Worm (Caenorhabditis elegans): Measurements from ENCODE around the gene ent-4.

ent-4 gene

DNA sequence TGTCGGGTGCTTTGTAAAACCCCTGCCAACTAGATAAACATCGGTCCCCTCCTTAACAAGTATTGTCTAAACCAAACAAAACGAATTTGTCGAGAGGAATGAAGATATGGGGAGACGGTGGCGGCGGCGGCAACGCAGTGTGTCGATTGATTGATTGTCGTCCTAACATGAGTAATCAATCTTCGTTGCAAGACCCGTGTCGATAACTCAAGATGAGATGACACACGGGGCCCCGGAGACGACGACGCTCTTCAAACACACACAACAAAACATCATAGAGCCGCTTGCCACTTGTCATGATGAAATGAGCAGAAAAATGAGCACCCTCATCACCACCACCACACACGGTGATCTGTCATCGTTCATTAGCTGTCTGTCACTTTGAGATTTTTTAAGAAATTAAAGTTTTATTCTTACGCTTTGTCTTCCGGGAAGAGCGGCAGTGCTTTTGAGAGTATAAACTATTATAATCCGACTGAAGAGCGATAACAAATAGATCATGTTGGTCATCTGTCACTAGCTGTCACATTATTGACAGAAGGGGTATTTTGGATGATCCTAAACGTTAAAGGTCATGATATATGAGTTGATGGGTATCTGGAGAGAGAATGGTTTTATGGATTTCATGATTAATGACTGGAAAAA is 30.9 kb upstream of the ent-4 start:
- no peak for TF ChIP-seq pros-1 (tag; optimal IDR thresholded peaks at IDR 0.05)
- TF ChIP-seq rnt-1 (tag; optimal IDR thresholded peaks at IDR 0.05): peak; percentile 79
- TF ChIP-seq unc-3 (GFP tag; conservative IDR thresholded peaks at IDR 0.05): no peak
- TF ChIP-seq unc-3 (tag; optimal IDR thresholded peaks at IDR 0.05): peak; percentile 2
- no peak for TF ChIP-seq nfya-1 (tag; optimal IDR thresholded peaks at IDR 0.05)
- TF ChIP-seq ceh-18 (tag; optimal IDR thresholded peaks at IDR 0.05): peak; percentile 61
- no peak for TF ChIP-seq madf-2 (tag; optimal IDR thresholded peaks at IDR 0.05)
- no peak for TF ChIP-seq nhr-11 (tag; optimal IDR thresholded peaks at IDR 0.05)
- TF ChIP-seq hlh-13 (GFP tag; optimal IDR thresholded peaks at IDR 0.05): no peak
- no peak for TF ChIP-seq hlh-30 (tag; optimal IDR thresholded peaks at IDR 0.05; ENCODE audit: insufficient read depth)
- peak; percentile 28 for TF ChIP-seq tbx-2 (tag; optimal IDR thresholded peaks at IDR 0.05)
- no peak for TF ChIP-seq fkh-10 (GFP tag; optimal IDR thresholded peaks at IDR 0.05)
- TF ChIP-seq pat-9 (tag; optimal IDR thresholded peaks at IDR 0.05): peak; percentile 26
- no peak for TF ChIP-seq che-1 (tag; optimal IDR thresholded peaks at IDR 0.05)
- no peak for TF ChIP-seq pag-3 (tag; optimal IDR thresholded peaks at IDR 0.05; ENCODE audit: borderline replicate concordance)
- peak; percentile 100 for TF ChIP-seq unc-55 (GFP tag; optimal IDR thresholded peaks at IDR 0.05)

DNA sequence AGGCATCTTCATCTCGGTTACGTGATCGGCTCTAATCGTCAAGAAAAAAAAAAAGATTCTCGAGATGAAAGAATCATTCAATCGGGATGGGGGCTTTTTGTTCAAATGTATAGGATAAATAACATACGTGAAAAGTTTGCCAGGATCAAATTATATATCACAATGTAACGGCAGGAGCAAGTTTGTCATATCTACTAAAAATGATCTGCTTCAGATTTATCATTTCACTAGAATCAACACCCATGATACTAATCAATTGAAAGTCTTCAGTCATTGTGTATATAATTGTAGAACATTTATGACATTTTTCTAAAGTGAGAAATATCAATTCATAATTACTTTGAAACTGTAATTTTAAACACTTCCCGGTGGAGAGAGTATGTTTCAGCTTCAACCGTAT is 29.8 kb upstream of the ent-4 start:
- TF ChIP-seq odd-2 (tag; optimal IDR thresholded peaks at IDR 0.05): no peak
- no peak for TF ChIP-seq lim-6 (tag; optimal IDR thresholded peaks at IDR 0.05)
- TF ChIP-seq dve-1 (tag; optimal IDR thresholded peaks at IDR 0.05): no peak
- TF ChIP-seq fkh-10 (GFP tag; optimal IDR thresholded peaks at IDR 0.05): no peak
- no peak for TF ChIP-seq unc-55 (GFP tag; optimal IDR thresholded peaks at IDR 0.05)

ce11 chrIV:13698603-13699002 is 28.1 kb upstream of the ent-4 start, which contains the start of gene T23G4.127:
TSS of gene T23G4.127 (minus strand) at chrIV:13698703.
- TF ChIP-seq ceh-18 (tag; optimal IDR thresholded peaks at IDR 0.05) (no peak), dve-1 (tag; optimal IDR thresholded peaks at IDR 0.05) (no peak), hlh-15 (tag; optimal IDR thresholded peaks at IDR 0.05) (no peak), unc-3 (GFP tag; conservative IDR thresholded peaks at IDR 0.05) (no peak), unc-3 (tag; optimal IDR thresholded peaks at IDR 0.05) (no peak), sdc-2 (tag; optimal IDR thresholded peaks at IDR 0.05) (no peak), hlh-30 (tag; optimal IDR thresholded peaks at IDR 0.05; ENCODE audit: insufficient read depth) (no peak)

- no peak for TF ChIP-seq ceh-9 (tag; optimal IDR thresholded peaks at IDR 0.05)
- no peak for TF ChIP-seq Y22D7AL.16 (tag; optimal IDR thresholded peaks at IDR 0.05)
- peak; percentile 62 for TF ChIP-seq rnt-1 (tag; optimal IDR thresholded peaks at IDR 0.05)
- TF ChIP-seq unc-55 (GFP tag; optimal IDR thresholded peaks at IDR 0.05): peak; percentile 93
- no peak for TF ChIP-seq ahr-1 (tag; optimal IDR thresholded peaks at IDR 0.05)
- TF ChIP-seq ceh-45 (GFP tag; IDR thresholded peaks at IDR 0.05): no peak
- no peak for TF ChIP-seq elt-2 (tag; optimal IDR thresholded peaks at IDR 0.05)
- TF ChIP-seq ceh-18 (tag; optimal IDR thresholded peaks at IDR 0.05): peak; percentile 36
- peak; percentile 11 for TF ChIP-seq hlh-8 (tag; optimal IDR thresholded peaks at IDR 0.05)
- TF ChIP-seq ceh-2 (tag; optimal IDR thresholded peaks at IDR 0.05): no peak
Observed at ce11 chrIV:13699384-13699788, 27.3 kb upstream of the ent-4 start.

ce11 chrIV:13700847-13701246 is 25.9 kb upstream of the ent-4 start:
- no peak for TF ChIP-seq dmd-4 (tag; optimal IDR thresholded peaks at IDR 0.05; ENCODE audit: borderline replicate concordance)
- no peak for TF ChIP-seq sdc-2 (tag; optimal IDR thresholded peaks at IDR 0.05)
- TF ChIP-seq fax-1 (tag; optimal IDR thresholded peaks at IDR 0.05): no peak
- no peak for TF ChIP-seq ceh-45 (GFP tag; IDR thresholded peaks at IDR 0.05)
- TF ChIP-seq ceh-31 (tag; optimal IDR thresholded peaks at IDR 0.05): no peak
- no peak for TF ChIP-seq elt-4 (tag; optimal IDR thresholded peaks at IDR 0.05)
- TF ChIP-seq fkh-6 (tag; optimal IDR thresholded peaks at IDR 0.05): no peak
- TF ChIP-seq nfya-1 (tag; optimal IDR thresholded peaks at IDR 0.05): no peak
- TF ChIP-seq syd-9 (tag; optimal IDR thresholded peaks at IDR 0.05): no peak
- TF ChIP-seq hlh-8 (tag; optimal IDR thresholded peaks at IDR 0.05): no peak
- TF ChIP-seq ztf-16 (tag; optimal IDR thresholded peaks at IDR 0.05): no peak
- TF ChIP-seq rnt-1 (tag; optimal IDR thresholded peaks at IDR 0.05): no peak
- no peak for TF ChIP-seq hlh-13 (GFP tag; optimal IDR thresholded peaks at IDR 0.05)
- TF ChIP-seq ttx-3 (tag; optimal IDR thresholded peaks at IDR 0.05): no peak
- no peak for TF ChIP-seq K02D7.2 (tag; optimal IDR thresholded peaks at IDR 0.05)
- no peak for TF ChIP-seq C38D4.7 (GFP tag; optimal IDR thresholded peaks at IDR 0.05)
- TF ChIP-seq eyg-1 (tag; optimal IDR thresholded peaks at IDR 0.05): no peak
- no peak for TF ChIP-seq odd-2 (tag; optimal IDR thresholded peaks at IDR 0.05)
- no peak for TF ChIP-seq pqm-1 (tag; optimal IDR thresholded peaks at IDR 0.05)

Data from whole organism, late embryonic.